Worm (Caenorhabditis elegans): Measurements from ENCODE around the gene flcn-1.

The flcn-1 gene

DNA sequence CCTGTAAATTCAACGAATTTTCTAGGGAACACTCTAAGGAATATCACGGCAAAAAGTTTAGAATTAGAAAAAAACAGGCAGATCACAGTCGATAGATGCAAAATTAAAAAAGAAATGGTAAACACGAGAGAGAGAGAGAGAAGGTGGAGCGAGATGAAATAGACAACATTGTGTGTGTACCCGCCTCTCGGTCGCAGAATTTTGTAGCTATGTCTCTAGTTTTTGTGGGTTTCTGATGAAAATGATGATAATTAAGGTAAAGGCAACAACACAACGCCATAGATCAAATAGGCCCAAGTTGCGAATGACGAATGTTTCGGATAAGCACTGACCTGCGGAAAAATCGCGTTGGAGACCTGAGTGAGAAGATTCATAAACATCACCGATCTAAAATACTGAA, 44.9 kb downstream of the flcn-1 start, which contains the start of gene sod-1:
Gene sod-1, minus strand, starts transcription at position 387 of the 400 bp plus-strand sequence.
- peak; percentile 75 for TF ChIP-seq skn-1 (tag; optimal IDR thresholded peaks at IDR 0.05)
- TF ChIP-seq lin-14 (GFP tag; optimal IDR thresholded peaks at IDR 0.05): peak; percentile 24
- TF ChIP-seq lin-35 (GFP tag; optimal IDR thresholded peaks at IDR 0.05): peak in 1 of 2 experiments; percentile 25
- TF ChIP-seq zag-1 (tag; optimal IDR thresholded peaks at IDR 0.05): no peak
- peak in 1 of 6 experiments; percentile 51 for TF ChIP-seq elt-3 (tag; optimal IDR thresholded peaks at IDR 0.05)
- TF ChIP-seq rnt-1 (tag; optimal IDR thresholded peaks at IDR 0.05): peak; percentile 13
- peak; percentile 32 for TF ChIP-seq snu-23 (GFP tag; optimal IDR thresholded peaks at IDR 0.05)
- TF ChIP-seq blmp-1 (tag; optimal IDR thresholded peaks at IDR 0.05): peak; percentile 12
- no peak for TF ChIP-seq lin-15B (tag; optimal IDR thresholded peaks at IDR 0.05)
- no peak for TF ChIP-seq nhr-20 (tag; optimal IDR thresholded peaks at IDR 0.05)

DNA sequence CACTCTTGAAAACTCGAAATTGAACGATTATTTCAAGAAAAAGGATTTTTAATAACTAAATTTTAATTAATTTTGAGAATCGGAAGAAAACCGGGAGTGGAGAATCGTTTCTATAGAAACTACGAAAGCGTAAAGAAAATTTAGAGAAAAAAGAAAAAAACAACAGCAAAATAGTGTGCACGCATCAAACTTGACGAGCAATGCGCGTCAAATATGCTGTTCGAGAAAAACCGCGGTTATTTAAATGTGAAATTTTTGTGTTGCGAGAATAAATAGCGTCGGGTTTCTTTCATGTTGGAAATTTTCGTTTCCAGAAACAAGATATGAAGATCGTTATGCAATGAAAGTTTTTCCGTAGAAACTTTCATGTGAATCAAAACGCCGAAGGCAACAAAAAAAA, 45.4 kb downstream of the flcn-1 start:
- no peak for TF ChIP-seq pax-3 (tag; optimal IDR thresholded peaks at IDR 0.05)
- TF ChIP-seq C04F5.9 (tag; optimal IDR thresholded peaks at IDR 0.05): peak; percentile 56
- peak; percentile 57 for TF ChIP-seq mep-1 (tag; optimal IDR thresholded peaks at IDR 0.05)
- TF ChIP-seq mef-2 (tag; optimal IDR thresholded peaks at IDR 0.05): no peak
- no peak for TF ChIP-seq nhr-12 (tag; optimal IDR thresholded peaks at IDR 0.05)
- peak; percentile 63 for TF ChIP-seq snu-23 (GFP tag; optimal IDR thresholded peaks at IDR 0.05)
- no peak for TF ChIP-seq nhr-11 (tag; optimal IDR thresholded peaks at IDR 0.05)
- no peak for TF ChIP-seq nhr-237 (tag; optimal IDR thresholded peaks at IDR 0.05)
- no peak for TF ChIP-seq vab-15 (tag; optimal IDR thresholded peaks at IDR 0.05)
- peak; percentile 52 for TF ChIP-seq isw-1 (GFP tag; IDR thresholded peaks at IDR 0.05)
- peak in 1 of 2 experiments; percentile 11 for TF ChIP-seq mdl-1 (tag; optimal IDR thresholded peaks at IDR 0.05)
- TF ChIP-seq lin-14 (GFP tag; optimal IDR thresholded peaks at IDR 0.05): peak; percentile 7
- TF ChIP-seq lir-3 (tag; optimal IDR thresholded peaks at IDR 0.05; ENCODE audit: poor library complexity): no peak
- no peak for TF ChIP-seq nhr-90 (tag; optimal IDR thresholded peaks at IDR 0.05; ENCODE audit: poor library complexity)
- no peak for TF ChIP-seq tlp-1 (tag; optimal IDR thresholded peaks at IDR 0.05)
- peak; percentile 71 to 84 for TF ChIP-seq lsy-2 (tag; optimal IDR thresholded peaks at IDR 0.05)
- no peak for TF ChIP-seq ets-5 (GFP tag; IDR thresholded peaks at IDR 0.05)
- no peak for TF ChIP-seq efl-3 (GFP tag; optimal IDR thresholded peaks at IDR 0.05)
- no peak for TF ChIP-seq alr-1 (tag; optimal IDR thresholded peaks at IDR 0.05; ENCODE audit: borderline replicate concordance)
- no peak for TF ChIP-seq unc-62 (GFP tag; optimal IDR thresholded peaks at IDR 0.05)
- no peak for TF ChIP-seq Y116A8C.19 (tag; optimal IDR thresholded peaks at IDR 0.05; ENCODE audit: borderline replicate concordance)
- TF ChIP-seq sup-37 (GFP tag; optimal IDR thresholded peaks at IDR 0.05): no peak
- peak; percentile 71 for TF ChIP-seq nhr-47 (tag; optimal IDR thresholded peaks at IDR 0.05)
- no peak for TF ChIP-seq nhr-84 (tag; optimal IDR thresholded peaks at IDR 0.05)
- TF ChIP-seq egl-27 (tag; optimal IDR thresholded peaks at IDR 0.05): no peak
- no peak for TF ChIP-seq grh-1 (GFP tag; IDR thresholded peaks at IDR 0.05)
- TF ChIP-seq lin-13 (GFP tag; optimal IDR thresholded peaks at IDR 0.05): peak; percentile 8
- no peak for TF ChIP-seq hlh-17 (GFP tag; optimal IDR thresholded peaks at IDR 0.05; ENCODE audit: borderline replicate concordance)
- TF ChIP-seq aha-1 (tag; optimal IDR thresholded peaks at IDR 0.05): no peak
- peak; percentile 28 for TF ChIP-seq lin-39 (tag; optimal IDR thresholded peaks at IDR 0.05)
- peak; percentile 41 for TF ChIP-seq nhr-85 (tag)
- TF ChIP-seq nhr-28 (tag; optimal IDR thresholded peaks at IDR 0.05): no peak
- no peak for TF ChIP-seq hpl-2 (GFP tag; optimal IDR thresholded peaks at IDR 0.05)
- TF ChIP-seq fkh-8 (tag; optimal IDR thresholded peaks at IDR 0.05): no peak
- no peak for TF ChIP-seq C34B4.2 (tag; optimal IDR thresholded peaks at IDR 0.05)
- peak; percentile 79 to 95 for TF ChIP-seq efl-1 (optimal IDR thresholded peaks at IDR 0.05)
- TF ChIP-seq efl-1 (GFP tag; optimal IDR thresholded peaks at IDR 0.05 in 1 of 2): peak; percentile 95 to 99
- peak; percentile 17 to 60 (median 21) for TF ChIP-seq ceh-82 (tag; optimal IDR thresholded peaks at IDR 0.05)
- TF ChIP-seq sox-4 (tag; optimal IDR thresholded peaks at IDR 0.05): no peak
- no peak for TF ChIP-seq aly-2 (tag; optimal IDR thresholded peaks at IDR 0.05)
- peak; percentile 42 for TF ChIP-seq C16A3.4 (tag; optimal IDR thresholded peaks at IDR 0.05)
- no peak for TF ChIP-seq ces-1 (GFP tag; optimal IDR thresholded peaks at IDR 0.05)
- peak; percentile 91 for TF ChIP-seq F16B12.6 (tag; optimal IDR thresholded peaks at IDR 0.05)
- TF ChIP-seq nhr-20 (tag; optimal IDR thresholded peaks at IDR 0.05): peak; percentile 13
- no peak for TF ChIP-seq irx-1 (tag; optimal IDR thresholded peaks at IDR 0.05)

Data from whole organism, L1 larva.